Worm (Caenorhabditis elegans) whole organism, mixed stage, embryonic: ENCODE results near the gene F26A1.9.

ENCODE experiments used
- M03D4.4 ChIP-seq: sonication (generic microtip); optimal IDR thresholded peaks from 2 replicates; lab custom pipeline; 2017; ENCODE audit warnings: mild to moderate bottlenecking, missing genetic modification characterization, missing compliant biosample characterization
- bed-3 ChIP-seq: fragments of 200-800 bp; sonication (Bioruptor generic); optimal IDR thresholded peaks from 3 replicates; lab custom pipeline; 2018; ENCODE audit warnings: mild to moderate bottlenecking, missing genetic modification characterization, moderate library complexity, missing compliant biosample characterization
- blmp-1 ChIP-seq: fragments of 150-350 bp; optimal IDR thresholded peaks from 2 replicates; lab custom pipeline; 2014; ENCODE audit warnings: missing biosample characterization, missing genetic modification characterization
- ceh-39 ChIP-seq: fragments of 150-350 bp; optimal IDR thresholded peaks from 2 replicates; lab custom pipeline; 2014; ENCODE audit warnings: missing biosample characterization, missing genetic modification characterization
- ceh-43 ChIP-seq: fragments of 200-800 bp; sonication (Bioruptor generic); optimal IDR thresholded peaks from 2 replicates; lab custom pipeline; 2018; ENCODE audit warnings: mild to moderate bottlenecking, missing genetic modification characterization, moderate library complexity, missing compliant biosample characterization
- ceh-83 ChIP-seq: fragments of 200-800 bp; sonication (Bioruptor generic); optimal IDR thresholded peaks from 2 replicates; lab custom pipeline; 2018; ENCODE audit warnings: mild to moderate bottlenecking, missing genetic modification characterization, missing compliant biosample characterization
- ces-1 ChIP-seq: fragments of 150-350 bp; optimal IDR thresholded peaks from 2 replicates; lab custom pipeline; 2014; ENCODE audit warnings: missing biosample characterization, missing genetic modification reagents, missing genetic modification characterization
- cnd-1 ChIP-seq: fragments of 200-800 bp; sonication (Bioruptor generic); optimal IDR thresholded peaks from 2 replicates; lab custom pipeline; 2018; ENCODE audit warnings: mild to moderate bottlenecking, missing genetic modification characterization, missing compliant biosample characterization
- drap-1 ChIP-seq: fragments of 200-800 bp; sonication (Bioruptor generic); optimal IDR thresholded peaks from 3 replicates; lab custom pipeline; 2018; ENCODE audit warnings: mild to moderate bottlenecking, missing genetic modification characterization, missing compliant biosample characterization
- elt-3 ChIP-seq: fragments of 150-350 bp; optimal IDR thresholded peaks from 2 replicates; lab custom pipeline; 2014; ENCODE audit warnings: missing biosample characterization, missing genetic modification characterization
- flh-1 ChIP-seq: fragments of 200-800 bp; sonication (Bioruptor generic); optimal IDR thresholded peaks from 2 replicates; lab custom pipeline; 2018; ENCODE audit warnings: mild to moderate bottlenecking, missing genetic modification characterization, moderate library complexity, missing compliant biosample characterization
- ham-2 ChIP-seq: fragments of 200-800 bp; sonication (Bioruptor generic); optimal IDR thresholded peaks from 2 replicates; lab custom pipeline; 2018; ENCODE audit warnings: mild to moderate bottlenecking, missing genetic modification characterization, missing compliant biosample characterization
- hlh-1 ChIP-seq: fragments of 150-350 bp; optimal IDR thresholded peaks from 2 replicates; lab custom pipeline; 2014; ENCODE audit warnings: missing biosample characterization, missing genetic modification reagents, missing genetic modification characterization
- lin-13 ChIP-seq: fragments of 150-350 bp; optimal IDR thresholded peaks from 2 replicates; lab custom pipeline; 2014; ENCODE audit warnings: missing biosample characterization, missing genetic modification characterization
- lin-32 ChIP-seq: fragments of 200-800 bp; sonication (Bioruptor generic); optimal IDR thresholded peaks from 2 replicates; lab custom pipeline; 2018; ENCODE audit warnings: mild to moderate bottlenecking, missing genetic modification characterization, missing compliant biosample characterization
- lsy-2 ChIP-seq: fragments of 150-350 bp; optimal IDR thresholded peaks from 2 replicates; lab custom pipeline; 2014; ENCODE audit warnings: missing biosample characterization, missing genetic modification characterization
- mab-5 ChIP-seq: fragments of 150-350 bp; optimal IDR thresholded peaks from 2 replicates; lab custom pipeline; 2014; ENCODE audit warnings: missing biosample characterization, missing genetic modification characterization
- mep-1 ChIP-seq: fragments of 150-350 bp; optimal IDR thresholded peaks from 2 replicates; lab custom pipeline; 2017; ENCODE audit warnings: missing biosample characterization, missing genetic modification reagents, missing genetic modification characterization, inconsistent platforms
- mls-2 ChIP-seq: sonication (generic microtip); optimal IDR thresholded peaks from 2 replicates; lab custom pipeline; 2016; ENCODE audit warnings: mild to moderate bottlenecking, missing genetic modification characterization, moderate library complexity, missing compliant biosample characterization
- nhr-12 ChIP-seq: fragments of 150-350 bp; optimal IDR thresholded peaks from 2 replicates; lab custom pipeline; 2014; ENCODE audit warnings: missing biosample characterization, missing genetic modification characterization
- nhr-2 ChIP-seq: fragments of 150-350 bp; optimal IDR thresholded peaks from 2 replicates; lab custom pipeline; 2014; ENCODE audit warnings: missing biosample characterization, missing genetic modification characterization
- nhr-237 ChIP-seq: fragments of 150-350 bp; optimal IDR thresholded peaks from 2 replicates; lab custom pipeline; 2014; ENCODE audit warnings: missing biosample characterization, missing genetic modification characterization
- nhr-76 ChIP-seq: sonication (generic microtip); optimal IDR thresholded peaks from 2 replicates; lab custom pipeline; 2017; ENCODE audit warnings: missing biosample characterization, missing genetic modification characterization
- pha-4 ChIP-seq: fragments of 150-350 bp; optimal IDR thresholded peaks from 2 replicates; lab custom pipeline; 2018; ENCODE audit warnings: missing biosample characterization, missing genetic modification reagents, missing genetic modification characterization
- sem-2 ChIP-seq: fragments of 200-800 bp; sonication (Bioruptor generic); optimal IDR thresholded peaks from 2 replicates; lab custom pipeline; 2018; ENCODE audit warnings: mild to moderate bottlenecking, missing genetic modification characterization, missing compliant biosample characterization
- snpc-4 ChIP-seq: fragments of 150-350 bp; optimal IDR thresholded peaks from 2 replicates; lab custom pipeline; 2014; ENCODE audit warnings: missing biosample characterization, missing genetic modification characterization
- sptf-1 ChIP-seq: sonication (generic microtip); optimal IDR thresholded peaks from 2 replicates; lab custom pipeline; 2017; ENCODE audit warnings: mild to moderate bottlenecking, missing genetic modification characterization, moderate library complexity, missing compliant biosample characterization
- tbx-8 ChIP-seq: fragments of 200-800 bp; sonication (Bioruptor generic); optimal IDR thresholded peaks from 2 replicates; lab custom pipeline; 2018; ENCODE audit warnings: mild to moderate bottlenecking, missing genetic modification characterization, moderate library complexity, missing compliant biosample characterization
- unc-120 ChIP-seq: sonication (generic microtip); optimal IDR thresholded peaks from 2 replicates; lab custom pipeline; 2017; ENCODE audit warnings: missing genetic modification characterization, missing compliant biosample characterization; ENCODE audit not compliant: poor library complexity, severe bottlenecking
- zip-8 ChIP-seq: fragments of 150-350 bp; optimal IDR thresholded peaks from 2 replicates; lab custom pipeline; 2014; ENCODE audit warnings: missing biosample characterization, missing genetic modification characterization
- ztf-11 ChIP-seq: fragments of 150-350 bp; optimal IDR thresholded peaks from 2 replicates; lab custom pipeline; 2014; ENCODE audit warnings: missing biosample characterization, missing genetic modification characterization

F26A1.9 gene

DNA sequence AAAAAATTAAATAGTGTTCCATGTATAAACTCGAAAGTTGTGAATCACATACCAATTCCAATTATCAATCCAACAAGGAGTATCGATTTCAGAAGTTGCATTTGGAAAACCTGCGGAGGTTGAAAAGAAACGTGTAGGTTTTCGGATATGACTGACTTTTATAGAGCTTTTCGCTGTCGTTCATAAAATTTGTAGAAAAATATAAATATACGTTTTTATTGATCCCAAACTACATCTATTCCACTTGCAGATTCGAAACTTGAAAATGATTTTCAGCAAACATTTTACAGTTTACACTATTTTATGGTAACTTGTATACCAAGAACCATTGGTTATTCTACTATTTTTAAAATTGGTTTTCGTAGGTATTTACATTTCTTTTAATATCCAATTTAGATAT lies 12.8 kb upstream of the F26A1.9 start, which contains the start of gene clec-156:
clec-156 (minus strand) TSS at position 101 of the 400 bp plus-strand sequence.
- TF ChIP-seq blmp-1 (tag; lab: Kevin White, UChicago) (no peak), mep-1 (no peak), lin-13 (tag; lab: Kevin White, UChicago) (no peak), nhr-2 (tag; lab: Kevin White, UChicago) (no peak), bed-3 (GFP tag; lab: Kevin White, UChicago) (no peak), sem-2 (no peak), flh-1 (GFP tag; lab: Kevin White, UChicago) (no peak), lsy-2 (no peak), sptf-1 (no peak), nhr-12 (tag; lab: Kevin White, UChicago) (no peak), M03D4.4 (tag; lab: Kevin White, UChicago) (no peak), zip-8 (tag; lab: Kevin White, UChicago) (no peak), mab-5 (no peak), ceh-83 (GFP tag; lab: Kevin White, UChicago) (no peak), cnd-1 (tag; lab: Kevin White, UChicago) (no peak), ham-2 (GFP tag; lab: Kevin White, UChicago) (no peak), mls-2 (tag; lab: Kevin White, UChicago) (no peak), hlh-1 (no peak)

ce11 chrIII:4837429-4837828 lies 8.1 kb upstream of the F26A1.9 start, which contains the start of the genes acbp-7 and F26A1.19:
Gene acbp-7 (plus strand): TSS chrIII:4837729.
Gene F26A1.19 (plus strand): TSS chrIII:4837731.
- TF ChIP-seq ceh-43 (GFP tag; lab: Kevin White, UChicago) = no peak
- TF ChIP-seq bed-3 (GFP tag; lab: Kevin White, UChicago) = no peak
- TF ChIP-seq nhr-2 (tag; lab: Kevin White, UChicago) = no peak
- TF ChIP-seq ztf-11 = no peak
- no peak for TF ChIP-seq ceh-83 (GFP tag; lab: Kevin White, UChicago)
- TF ChIP-seq mep-1 = no peak
- TF ChIP-seq, all 35 proteins: peak for 0

- no peak for TF ChIP-seq mab-5
- TF ChIP-seq lin-13 (tag; lab: Kevin White, UChicago) = no peak
- no peak for TF ChIP-seq pha-4
- TF ChIP-seq sem-2 = no peak
- no peak for TF ChIP-seq unc-120
- no peak for TF ChIP-seq nhr-237 (tag; lab: Kevin White, UChicago)
- no peak for TF ChIP-seq blmp-1 (tag; lab: Kevin White, UChicago)
- no peak for TF ChIP-seq mep-1
- no peak for TF ChIP-seq nhr-2 (tag; lab: Kevin White, UChicago)
- no peak for TF ChIP-seq tbx-8 (GFP tag; lab: Kevin White, UChicago)
- TF ChIP-seq mls-2 (tag; lab: Kevin White, UChicago) = no peak
- TF ChIP-seq nhr-12 (tag; lab: Kevin White, UChicago) = no peak
- no peak for TF ChIP-seq nhr-76 (tag; lab: Kevin White, UChicago)
- no peak for TF ChIP-seq ces-1 (GFP tag; lab: Kevin White, UChicago)
Measured at ce11 chrIII:4830207-4830606, 867 bp upstream of the F26A1.9 start, which contains the start of gene nspd-9. Gene nspd-9 (minus strand): TSS chrIII:4830307.

DNA sequence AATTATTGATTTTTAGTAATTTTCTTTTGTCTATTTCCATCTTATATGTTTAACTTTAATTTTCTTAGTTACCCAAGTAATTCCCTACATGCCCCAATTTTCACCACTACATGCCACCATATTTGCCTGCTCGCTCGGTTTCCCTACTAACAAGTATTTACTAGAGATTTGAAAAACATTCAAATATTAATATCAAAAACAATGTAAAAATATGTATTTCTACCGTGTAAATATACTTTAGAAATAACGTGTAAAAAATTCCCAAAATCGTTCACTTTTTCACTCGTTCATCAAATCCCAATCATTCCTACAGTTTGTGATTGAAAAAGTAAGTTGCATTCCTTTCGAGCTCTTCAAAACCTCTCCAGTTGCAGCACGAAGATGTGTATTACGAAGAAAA lies 2.7 kb downstream of the F26A1.9 start, which contains the start of gene F26A1.3:
F26A1.3 (plus strand) TSS at position 301 of the 400 bp plus-strand sequence.
- TF ChIP-seq elt-3 (tag; lab: Kevin White, UChicago) = no peak
- no peak for TF ChIP-seq lin-13 (tag; lab: Kevin White, UChicago)
- no peak for TF ChIP-seq nhr-2 (tag; lab: Kevin White, UChicago)

ce11 chrIII:4822140-4822539 lies 7.2 kb downstream of the F26A1.9 start, which contains the start of gene F26A1.8:
Gene F26A1.8 (minus strand): TSS chrIII:4822240.
- TF ChIP-seq drap-1 (GFP tag; lab: Kevin White, UChicago) (no peak), ceh-43 (GFP tag; lab: Kevin White, UChicago) (no peak), sem-2 (no peak), snpc-4 (tag; lab: Kevin White, UChicago) (no peak), cnd-1 (tag; lab: Kevin White, UChicago) (no peak), hlh-1 (no peak), unc-120 (no peak), lin-32 (GFP tag; lab: Kevin White, UChicago) (no peak), ceh-39 (tag; lab: Kevin White, UChicago) (no peak), nhr-76 (tag; lab: Kevin White, UChicago) (no peak)
